Worm (Caenorhabditis elegans) whole organism, midembryonic: ENCODE results near the gene F27E5.7.

Source experiments
- T22C8.4 ChIP-seq: fragments of 200-800 bp; sonication (Bioruptor generic); IDR thresholded peaks from 2 replicates; pipeline ENCODE4 v1.3.6; 2022; ENCODE audit warnings: missing genetic modification characterization, missing compliant biosample characterization
- flt-1 ChIP-seq: fragments of 200-800 bp; sonication (Bioruptor generic); IDR thresholded peaks from 2 replicates; pipeline ENCODE4 v1.3.6; 2022; ENCODE audit warnings: missing genetic modification characterization, missing compliant biosample characterization
- klf-2 ChIP-seq: fragments of 200-800 bp; sonication (Bioruptor generic); conservative IDR thresholded peaks from 2 replicates; pipeline ENCODE4 v1.3.6; 2022; ENCODE audit warnings: missing genetic modification reagents, missing genetic modification characterization, missing compliant biosample characterization
- med-1 ChIP-seq: sonication (generic microtip); optimal IDR thresholded peaks from 2 replicates; lab custom pipeline; 2017; ENCODE audit warnings: missing genetic modification characterization, mild to moderate bottlenecking, missing compliant biosample characterization, antibody characterized with exemption, missing genetic modification reagents; ENCODE audit not compliant: insufficient read depth
- ref-1 ChIP-seq: fragments of 200-800 bp; sonication (Bioruptor generic); conservative IDR thresholded peaks from 2 replicates; pipeline ENCODE4 v1.3.6; 2022; ENCODE audit warnings: missing genetic modification reagents, missing genetic modification characterization, missing compliant biosample characterization
- tab-1 ChIP-seq: fragments of 200-800 bp; sonication (Bioruptor generic); IDR thresholded peaks from 2 replicates; pipeline ENCODE4 v1.3.6; 2022; ENCODE audit warnings: missing genetic modification characterization, missing compliant biosample characterization
- ztf-23 ChIP-seq: fragments of 200-800 bp; sonication (Bioruptor generic); IDR thresholded peaks from 2 replicates; pipeline ENCODE4 v1.3.6; 2022; ENCODE audit warnings: missing genetic modification reagents, missing genetic modification characterization, missing compliant biosample characterization
- ztf-29 ChIP-seq: fragments of 200-800 bp; sonication (Bioruptor generic); IDR thresholded peaks from 2 replicates; pipeline ENCODE4 v1.3.6; 2022; ENCODE audit warnings: missing genetic modification reagents, missing genetic modification characterization, missing compliant biosample characterization

ce11 chrII:10146488-10146887 lies 23.9 kb downstream of the F27E5.7 start, which contains the start of gene pax-3:
- TF ChIP-seq ztf-23 (GFP tag; lab: Robert Waterston, UW) (no peak), flt-1 (no peak), ref-1 (GFP tag; lab: Robert Waterston, UW) (no peak), T22C8.4 (no peak), ztf-29 (GFP tag; lab: Robert Waterston, UW) (no peak), med-1 (no peak), klf-2 (no peak), tab-1 (GFP tag; lab: Robert Waterston, UW) (no peak)
